Worm (Caenorhabditis elegans) whole organism, late embryonic: ENCODE results near the gene lec-3.
"Not testable (repeated sequence)": the region's sequence is repeated elsewhere in the genome, so short reads cannot be mapped to it uniquely, and the experiment has no call there.

Experiments used
- C38D4.7 ChIP-seq: fragments of 200-800 bp; sonication (Bioruptor generic); optimal IDR thresholded peaks from 2 replicates; lab custom pipeline; 2018; ENCODE audit warnings: mild to moderate bottlenecking, missing genetic modification characterization, moderate library complexity, missing compliant biosample characterization
- K02D7.2 ChIP-seq: sonication (generic microtip); optimal IDR thresholded peaks from 2 replicates; lab custom pipeline; 2017; ENCODE audit warnings: mild to moderate bottlenecking, missing genetic modification characterization, missing compliant biosample characterization
- T23F11.4 ChIP-seq: fragments of 200-800 bp; sonication (Bioruptor generic); optimal IDR thresholded peaks from 2 replicates; lab custom pipeline; 2018; ENCODE audit warnings: mild to moderate bottlenecking, missing genetic modification characterization, missing compliant biosample characterization
- Y22D7AL.16 ChIP-seq: sonication (generic microtip); optimal IDR thresholded peaks from 2 replicates; lab custom pipeline; 2016; ENCODE audit warnings: missing genetic modification characterization, missing compliant biosample characterization
- ahr-1 ChIP-seq: sonication (generic microtip); optimal IDR thresholded peaks from 2 replicates; lab custom pipeline; 2016; ENCODE audit warnings: missing genetic modification characterization, missing compliant biosample characterization
- ama-1 ChIP-seq: fragments of 150-350 bp; optimal IDR thresholded peaks from 2 replicates; lab custom pipeline; 2014
- ceh-18 ChIP-seq: sonication (generic microtip); optimal IDR thresholded peaks from 2 replicates; lab custom pipeline; 2016; ENCODE audit warnings: missing genetic modification characterization, missing compliant biosample characterization
- ceh-2 ChIP-seq: sonication (generic microtip); optimal IDR thresholded peaks from 2 replicates; lab custom pipeline; 2016; ENCODE audit warnings: missing genotype, missing genetic modification characterization, missing compliant biosample characterization
- ceh-22 ChIP-seq: sonication (generic microtip); optimal IDR thresholded peaks from 2 replicates; lab custom pipeline; 2017; ENCODE audit warnings: missing biosample characterization, missing genetic modification characterization
- ceh-24 ChIP-seq: sonication (generic microtip); optimal IDR thresholded peaks from 2 replicates; lab custom pipeline; 2016; ENCODE audit warnings: mild to moderate bottlenecking, missing genetic modification characterization, missing compliant biosample characterization
- ceh-31 ChIP-seq: sonication (generic microtip); optimal IDR thresholded peaks from 2 replicates; lab custom pipeline; 2016; ENCODE audit warnings: missing genetic modification characterization, missing compliant biosample characterization
- ceh-45 ChIP-seq: fragments of 200-800 bp; sonication (Bioruptor generic); IDR thresholded peaks from 2 replicates; pipeline ENCODE4 v1.3.6; 2022; ENCODE audit warnings: missing genetic modification reagents, missing genetic modification characterization, missing compliant biosample characterization
- ceh-9 ChIP-seq: sonication (generic microtip); optimal IDR thresholded peaks from 2 replicates; lab custom pipeline; 2016; ENCODE audit warnings: mild to moderate bottlenecking, missing genetic modification characterization, inconsistent platforms, missing compliant biosample characterization
- dve-1 ChIP-seq: sonication (generic microtip); optimal IDR thresholded peaks from 2 replicates; lab custom pipeline; 2017; ENCODE audit warnings: antibody characterized with exemption, mild to moderate bottlenecking, missing genetic modification characterization, missing compliant biosample characterization
- elt-2 ChIP-seq: sonication (generic microtip); optimal IDR thresholded peaks from 2 replicates; lab custom pipeline; 2016; ENCODE audit warnings: missing genetic modification reagents, missing genetic modification characterization, missing compliant biosample characterization
- elt-4 ChIP-seq: sonication (generic microtip); optimal IDR thresholded peaks from 2 replicates; lab custom pipeline; 2016; ENCODE audit warnings: missing genetic modification characterization, missing compliant biosample characterization
- ets-4 ChIP-seq: sonication (generic microtip); optimal IDR thresholded peaks from 2 replicates; lab custom pipeline; 2016; ENCODE audit warnings: missing genetic modification characterization, missing compliant biosample characterization
- fkh-10 ChIP-seq: fragments of 150-350 bp; optimal IDR thresholded peaks from 2 replicates; lab custom pipeline; 2014; ENCODE audit warnings: missing biosample characterization, missing genetic modification reagents, missing genetic modification characterization
- fkh-6 ChIP-seq: sonication (generic microtip); optimal IDR thresholded peaks from 2 replicates; lab custom pipeline; 2016; ENCODE audit warnings: missing genetic modification characterization, missing compliant biosample characterization
- hlh-13 ChIP-seq: fragments of 200-800 bp; sonication (Bioruptor generic); optimal IDR thresholded peaks from 2 replicates; lab custom pipeline; 2018; ENCODE audit warnings: mild to moderate bottlenecking, missing genetic modification characterization, missing compliant biosample characterization
- hlh-15 ChIP-seq: sonication (generic microtip); optimal IDR thresholded peaks from 2 replicates; lab custom pipeline; 2016; ENCODE audit warnings: missing genetic modification characterization, missing compliant biosample characterization
- hlh-30 ChIP-seq: sonication (generic microtip); optimal IDR thresholded peaks from 2 replicates; lab custom pipeline; 2017; ENCODE audit warnings: antibody characterized with exemption, missing genetic modification characterization, missing compliant biosample characterization; ENCODE audit not compliant: insufficient read depth
- hlh-6 ChIP-seq: sonication (generic microtip); optimal IDR thresholded peaks from 2 replicates; lab custom pipeline; 2016; ENCODE audit warnings: missing genotype, missing genetic modification characterization, missing compliant biosample characterization
- hlh-8 ChIP-seq: sonication (generic microtip); optimal IDR thresholded peaks from 2 replicates; lab custom pipeline; 2016; ENCODE audit warnings: missing genotype, missing genetic modification characterization, missing compliant biosample characterization
- nfya-1 ChIP-seq: sonication (generic microtip); optimal IDR thresholded peaks from 2 replicates; lab custom pipeline; 2017; ENCODE audit warnings: missing genetic modification characterization, mild to moderate bottlenecking, missing compliant biosample characterization, antibody characterized with exemption, moderate library complexity
- nhr-232 ChIP-seq: sonication (generic microtip); optimal IDR thresholded peaks from 2 replicates; lab custom pipeline; 2016; ENCODE audit warnings: missing genetic modification characterization, missing compliant biosample characterization
- npax-4 ChIP-seq: sonication (generic microtip); optimal IDR thresholded peaks from 2 replicates; lab custom pipeline; 2016; ENCODE audit warnings: missing genetic modification characterization, missing compliant biosample characterization
- pag-3 ChIP-seq: sonication (generic microtip); optimal IDR thresholded peaks from 2 replicates; lab custom pipeline; 2016; ENCODE audit warnings: missing compliant biosample characterization, missing genetic modification characterization, borderline replicate concordance
- pat-9 ChIP-seq: fragments of 200-800 bp; sonication (Bioruptor generic); optimal IDR thresholded peaks from 2 replicates; lab custom pipeline; 2018; ENCODE audit warnings: mild to moderate bottlenecking, missing genetic modification characterization, moderate library complexity, missing compliant biosample characterization
- pha-2 ChIP-seq: sonication (generic microtip); optimal IDR thresholded peaks from 2 replicates; lab custom pipeline; 2017; ENCODE audit warnings: mild to moderate bottlenecking, missing genetic modification characterization, missing compliant biosample characterization
- pha-4 ChIP-seq: fragments of 150-350 bp; optimal IDR thresholded peaks from 2 replicates; lab custom pipeline; 2018; ENCODE audit warnings: missing biosample characterization, missing genetic modification reagents, missing genetic modification characterization
- rnt-1 ChIP-seq: sonication (generic microtip); optimal IDR thresholded peaks from 2 replicates; lab custom pipeline; 2016; ENCODE audit warnings: missing genetic modification characterization, missing compliant biosample characterization
- sdc-2 ChIP-seq: sonication (generic microtip); optimal IDR thresholded peaks from 2 replicates; lab custom pipeline; 2016; ENCODE audit warnings: missing genotype, missing genetic modification characterization, missing compliant biosample characterization
- sox-2 ChIP-seq: fragments of 200-800 bp; sonication (Bioruptor generic); IDR thresholded peaks from 2 replicates; pipeline ENCODE4 v1.3.6; 2022; ENCODE audit warnings: missing genetic modification reagents, missing genetic modification characterization, missing compliant biosample characterization
- tbx-2 ChIP-seq: sonication (generic microtip); optimal IDR thresholded peaks from 2 replicates; lab custom pipeline; 2016; ENCODE audit warnings: missing genetic modification characterization, missing compliant biosample characterization
- ttx-3 ChIP-seq: sonication (generic microtip); optimal IDR thresholded peaks from 2 replicates; lab custom pipeline; 2016; ENCODE audit warnings: missing genetic modification reagents, missing genetic modification characterization, missing compliant biosample characterization
- unc-42 ChIP-seq: sonication (generic microtip); optimal IDR thresholded peaks from 2 replicates; lab custom pipeline; 2016; ENCODE audit warnings: missing genotype, missing genetic modification characterization, missing compliant biosample characterization
- unc-55 ChIP-seq: sonication (generic microtip); optimal IDR thresholded peaks from 2 replicates; lab custom pipeline; 2017; ENCODE audit warnings: missing biosample characterization, missing genetic modification reagents, missing genetic modification characterization
- zip-5 ChIP-seq: sonication (generic microtip); optimal IDR thresholded peaks from 2 replicates; lab custom pipeline; 2016; ENCODE audit warnings: missing genetic modification characterization, missing compliant biosample characterization

The lec-3 gene

ce11 chrII:10006266-10006665 lies 15.4 kb downstream of the lec-3 start, which contains the start of gene ZK892.4:
Gene ZK892.4 (plus strand): TSS chrII:10006566.
- not testable (repeated sequence) for TF ChIP-seq hlh-8; fkh-6 (tag; lab: Kevin White, UChicago); ceh-2 (tag; lab: Kevin White, UChicago)

ce11 chrII:10007917-10008316 lies 17.0 kb downstream of the lec-3 start, which contains the start of gene ZK892.5:
Gene ZK892.5 (plus strand): TSS chrII:10008217.
- no peak for TF ChIP-seq unc-55 (GFP tag; lab: Kevin White, UChicago)
- no peak for TF ChIP-seq elt-2

- TF ChIP-seq Y22D7AL.16 (tag; lab: Kevin White, UChicago): no peak
- TF ChIP-seq nhr-232 (tag; lab: Kevin White, UChicago): no peak
- no peak for TF ChIP-seq ttx-3
- TF ChIP-seq dve-1 (tag; lab: Kevin White, UChicago): no peak
- TF ChIP-seq K02D7.2 (tag; lab: Kevin White, UChicago): no peak
- no peak for TF ChIP-seq ceh-45
- TF ChIP-seq rnt-1 (tag; lab: Kevin White, UChicago): no peak
- TF ChIP-seq, all 69 proteins: peak for 0
Observed at ce11 chrII:10008552-10008951, 17.6 kb downstream of the lec-3 start.

ce11 chrII:10010914-10011313 lies 20.0 kb downstream of the lec-3 start:
- no peak for TF ChIP-seq sdc-2
- TF ChIP-seq T23F11.4 (GFP tag; lab: Kevin White, UChicago): no peak
- TF ChIP-seq pat-9 (tag; lab: Kevin White, UChicago): no peak
- no peak for TF ChIP-seq pha-4 (tag; lab: Kevin White, UChicago)
- no peak for TF ChIP-seq fkh-10 (GFP tag; lab: Kevin White, UChicago)
- TF ChIP-seq pag-3 (tag; lab: Kevin White, UChicago): no peak
- no peak for TF ChIP-seq rnt-1 (tag; lab: Kevin White, UChicago)
- no peak for TF ChIP-seq ceh-24 (tag; lab: Kevin White, UChicago)
- TF ChIP-seq nfya-1 (tag; lab: Kevin White, UChicago): no peak
- no peak for TF ChIP-seq ahr-1
- no peak for TF ChIP-seq ceh-9 (tag; lab: Kevin White, UChicago)
- TF ChIP-seq C38D4.7: no peak
- no peak for TF ChIP-seq elt-4 (tag; lab: Kevin White, UChicago)
- TF ChIP-seq fkh-6 (tag; lab: Kevin White, UChicago): no peak
- no peak for TF ChIP-seq sox-2 (GFP tag; lab: Robert Waterston, UW)
- TF ChIP-seq ceh-22 (tag; lab: Kevin White, UChicago): no peak
- no peak for TF ChIP-seq tbx-2
- no peak for TF ChIP-seq ceh-18
- no peak for TF ChIP-seq ama-1 (lab: Kevin White, UChicago)

- no peak for TF ChIP-seq ets-4 (tag; lab: Kevin White, UChicago)
- no peak for TF ChIP-seq nhr-232 (tag; lab: Kevin White, UChicago)
- no peak for TF ChIP-seq pha-4 (tag; lab: Kevin White, UChicago)
- TF ChIP-seq hlh-30 (tag; lab: Kevin White, UChicago): no peak
- no peak for TF ChIP-seq zip-5
- TF ChIP-seq pha-2 (tag; lab: Kevin White, UChicago): no peak
- no peak for TF ChIP-seq K02D7.2 (tag; lab: Kevin White, UChicago)
- TF ChIP-seq ceh-31 (tag; lab: Kevin White, UChicago): no peak
- no peak for TF ChIP-seq hlh-15 (tag; lab: Kevin White, UChicago)
- TF ChIP-seq hlh-13 (GFP tag; lab: Kevin White, UChicago): no peak
- TF ChIP-seq unc-42: no peak
- TF ChIP-seq hlh-6: no peak
- TF ChIP-seq npax-4 (tag; lab: Kevin White, UChicago): no peak
Observed at ce11 chrII:10011733-10012132, 20.8 kb downstream of the lec-3 start.
